Fruit fly (Drosophila melanogaster): ENCODE data around the gene Pcyt2.
A peak's percentile ranks its signal among the peaks of the same experiment; 100 is the strongest.

The Pcyt2 gene

DNA sequence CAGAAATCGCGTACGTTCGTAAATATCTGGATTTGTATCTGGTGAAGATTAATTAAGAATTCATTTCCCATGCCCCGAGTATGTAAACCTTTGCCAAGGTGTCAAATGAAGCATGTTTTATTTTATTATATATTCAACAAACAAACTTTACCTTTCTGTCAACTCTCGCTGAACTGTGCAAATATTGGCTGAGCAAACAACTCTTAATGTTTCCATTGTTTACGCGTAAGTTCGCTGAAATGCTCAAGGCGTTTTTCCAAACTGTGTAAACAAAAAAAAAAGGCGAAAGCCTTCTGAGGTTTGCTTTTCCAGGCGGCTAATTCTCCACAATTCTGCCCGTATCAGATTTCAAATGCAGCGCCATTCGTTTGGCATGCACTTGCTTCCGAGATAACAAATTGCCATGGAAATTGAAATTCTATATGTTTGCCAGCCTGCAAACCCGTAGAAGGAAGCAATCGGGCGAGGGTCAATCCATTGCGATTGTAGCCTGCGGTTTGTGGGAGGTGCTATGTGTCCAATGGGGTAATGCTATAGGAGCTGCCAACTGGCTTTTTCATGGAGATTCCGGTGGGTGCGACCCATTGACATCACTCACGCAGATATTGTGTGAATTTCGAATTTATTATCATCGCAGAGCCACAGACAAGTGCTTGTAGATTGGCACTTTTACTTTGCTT, 38.5 kb downstream of the Pcyt2 start (continued):
- no peak for TF ChIP-seq az2 (GFP tag; optimal IDR thresholded peaks at IDR 0.05)
- TF ChIP-seq CG12299 (tag; optimal IDR thresholded peaks at IDR 0.05): peak; percentile 79
- peak; percentile 75 for TF ChIP-seq CHES-1-like (GFP tag; optimal IDR thresholded peaks at IDR 0.05)
- TF ChIP-seq CG3163 (GFP tag; optimal IDR thresholded peaks at IDR 0.05): peak; percentile 16
- TF ChIP-seq rib (GFP tag; IDR thresholded peaks at IDR 0.05): peak; percentile 93
- no peak for TF ChIP-seq Hr39 (optimal IDR thresholded peaks at IDR 0.05)
- no peak for TF ChIP-seq bbx (GFP tag; IDR thresholded peaks at IDR 0.05; ENCODE audit: partially characterized antibody)
- peak; percentile 62 for TF ChIP-seq mam (GFP tag; optimal IDR thresholded peaks at IDR 0.05)
- TF ChIP-seq Pdp1 (GFP tag; optimal IDR thresholded peaks at IDR 0.05): peak in 1 of 2 experiments; percentile 23
- no peak for TF ChIP-seq CG9609 (GFP tag; optimal IDR thresholded peaks at IDR 0.05)
- TF ChIP-seq nerfin-2 (GFP tag; IDR thresholded peaks at IDR 0.05; ENCODE audit: partially characterized antibody): no peak
- TF ChIP-seq CG4730 (GFP tag; IDR thresholded peaks at IDR 0.05): no peak
- no peak for TF ChIP-seq ssp (GFP tag; IDR thresholded peaks at IDR 0.05)
- TF ChIP-seq ab (GFP tag; optimal IDR thresholded peaks at IDR 0.05): no peak
- no peak for TF ChIP-seq Atf3 (GFP tag; optimal IDR thresholded peaks at IDR 0.05)
- TF ChIP-seq Sox100B (GFP tag; optimal IDR thresholded peaks at IDR 0.05): no peak
- TF ChIP-seq gcm2 (GFP tag; optimal IDR thresholded peaks at IDR 0.05): no peak
- TF ChIP-seq CG10321 (GFP tag; IDR thresholded peaks at IDR 0.05): 0 out of 2 replicates have a peak, but pooled peaks have one; percentile 26
- no peak for TF ChIP-seq Hr78 (GFP tag; optimal IDR thresholded peaks at IDR 0.05)
- no peak for TF ChIP-seq CG4282 (GFP tag; optimal IDR thresholded peaks at IDR 0.05)
- TF ChIP-seq sc (optimal IDR thresholded peaks at IDR 0.05): no peak
- TF ChIP-seq sc (GFP tag; optimal IDR thresholded peaks at IDR 0.05): no peak
- TF ChIP-seq Dip2 (GFP tag; IDR thresholded peaks at IDR 0.05): no peak
- peak; percentile 64; the same call in 1 of the 2 replicates for TF ChIP-seq Adf1 (GFP tag; IDR thresholded peaks at IDR 0.05)
- peak; percentile 96 for TF ChIP-seq CG18599 (GFP tag; optimal IDR thresholded peaks at IDR 0.05)
- TF ChIP-seq Ptx1 (GFP tag; IDR thresholded peaks at IDR 0.05): no peak
- peak; percentile 88 for TF ChIP-seq CG2678 (tag; optimal IDR thresholded peaks at IDR 0.05)
- peak; percentile 33 for TF ChIP-seq slbo (GFP tag; IDR thresholded peaks at IDR 0.05)
- no peak for TF ChIP-seq Ets65A (GFP tag)
- peak; percentile 46 for TF ChIP-seq HLH54F (GFP tag; optimal IDR thresholded peaks at IDR 0.05)
- TF ChIP-seq Fer2 (tag; optimal IDR thresholded peaks at IDR 0.05): peak; percentile 84
- no peak for TF ChIP-seq CG11093 (GFP tag; IDR thresholded peaks at IDR 0.05)
- TF ChIP-seq CG17186 (GFP tag; optimal IDR thresholded peaks at IDR 0.05): no peak
- TF ChIP-seq CG17802 (tag; optimal IDR thresholded peaks at IDR 0.05): no peak
- TF ChIP-seq CG14710 (tag; optimal IDR thresholded peaks at IDR 0.05): peak; percentile 1
- no peak for TF ChIP-seq D (optimal IDR thresholded peaks at IDR 0.05)
- peak; percentile 15 for TF ChIP-seq D (GFP tag; optimal IDR thresholded peaks at IDR 0.05)
- TF ChIP-seq ranshi (GFP tag; IDR thresholded peaks at IDR 0.05): peak; percentile 55; the same call in 1 of the 2 replicates
- TF ChIP-seq sob (GFP tag; IDR thresholded peaks at IDR 0.05): peak; percentile 84; the same call in 1 of the 2 replicates
- peak; percentile 91 for TF ChIP-seq HHEX (GFP tag; optimal IDR thresholded peaks at IDR 0.05)
- peak; percentile 74 for TF ChIP-seq Hand (GFP tag; optimal IDR thresholded peaks at IDR 0.05)
- TF ChIP-seq CG6254 (GFP tag; optimal IDR thresholded peaks at IDR 0.05): no peak
- TF ChIP-seq luna (GFP tag; optimal IDR thresholded peaks at IDR 0.05): peak; percentile 66
- TF ChIP-seq crol (GFP tag; IDR thresholded peaks at IDR 0.05): no peak
- peak; percentile 19 for TF ChIP-seq tx (GFP tag; optimal IDR thresholded peaks at IDR 0.05)
- no peak for TF ChIP-seq cas (GFP tag; IDR thresholded peaks at IDR 0.05)
- TF ChIP-seq Fer3 (tag; optimal IDR thresholded peaks at IDR 0.05): peak; percentile 88
- no peak for TF ChIP-seq sd (tag; optimal IDR thresholded peaks at IDR 0.05)
- TF ChIP-seq Taf1 (GFP tag; IDR thresholded peaks at IDR 0.05): peak; percentile 36; the same call in 1 of the 2 replicates
- TF ChIP-seq CG8765 (GFP tag; IDR thresholded peaks at IDR 0.05): no peak
- no peak; the same call in 1 of the 2 replicates for TF ChIP-seq lmd (GFP tag; IDR thresholded peaks at IDR 0.05)

All from whole organism, embryonic.